Worm (Caenorhabditis elegans) whole organism, L2 larva: ENCODE results near the gene cpg-23.

ENCODE experiments used
- C34F6.9 ChIP-seq: fragments of 150-350 bp; optimal IDR thresholded peaks from 2 replicates; lab custom pipeline; 2014; ENCODE audit warnings: missing biosample characterization, missing genetic modification characterization
- F13H6.1 ChIP-seq: sonication (generic microtip); optimal IDR thresholded peaks from 2 replicates; lab custom pipeline; 2016; ENCODE audit warnings: missing genetic modification characterization, missing compliant biosample characterization
- R02D3.7 ChIP-seq: fragments of 150-350 bp; optimal IDR thresholded peaks from 2 replicates; lab custom pipeline; 2014; ENCODE audit warnings: missing biosample characterization, missing genetic modification characterization
- Y55F3AM.14 ChIP-seq: fragments of 200-800 bp; sonication (Bioruptor generic); optimal IDR thresholded peaks from 2 replicates; lab custom pipeline; 2018; ENCODE audit warnings: mild to moderate bottlenecking, missing genetic modification characterization, missing compliant biosample characterization
- ZK546.5 ChIP-seq: sonication (generic microtip); optimal IDR thresholded peaks from 2 replicates; lab custom pipeline; 2017; ENCODE audit warnings: missing biosample characterization, missing genetic modification characterization
- alr-1 ChIP-seq: fragments of 150-350 bp; optimal IDR thresholded peaks from 2 replicates; lab custom pipeline; 2014; ENCODE audit warnings: missing biosample characterization, missing genetic modification characterization
- aly-2 ChIP-seq: fragments of 150-350 bp; optimal IDR thresholded peaks from 2 replicates; lab custom pipeline; 2014; ENCODE audit warnings: missing biosample characterization, missing genetic modification characterization
- ama-1 ChIP-seq: fragments of 150-350 bp; optimal IDR thresholded peaks from 2 replicates; lab custom pipeline; 2018; ENCODE audit warnings: inconsistent platforms
- blmp-1 ChIP-seq: sonication (generic microtip); optimal IDR thresholded peaks from 2 replicates; lab custom pipeline; 2017; ENCODE audit warnings: missing genetic modification characterization, mild to moderate bottlenecking, missing compliant biosample characterization, antibody characterized with exemption, moderate library complexity; ENCODE audit not compliant: insufficient read depth
- ceh-82 ChIP-seq: fragments of 150-350 bp; optimal IDR thresholded peaks from 2 replicates; lab custom pipeline; 2014; ENCODE audit warnings: missing biosample characterization, missing genetic modification characterization
- dmd-4 ChIP-seq: sonication (generic microtip); optimal IDR thresholded peaks from 2 replicates; lab custom pipeline; 2017; ENCODE audit warnings: missing biosample characterization, missing genetic modification characterization
- egl-27 ChIP-seq: sonication (generic microtip); optimal IDR thresholded peaks from 3 replicates; lab custom pipeline; 2017; ENCODE audit warnings: missing biosample characterization, missing genetic modification reagents, missing genetic modification characterization
- elt-1 ChIP-seq: fragments of 150-350 bp; optimal IDR thresholded peaks from 2 replicates; lab custom pipeline; 2014; ENCODE audit warnings: missing biosample characterization, missing genetic modification characterization
- elt-3 ChIP-seq: sonication (generic microtip); optimal IDR thresholded peaks from 2 replicates; lab custom pipeline; 2017; ENCODE audit warnings: missing biosample characterization, missing genetic modification characterization
- fos-1 ChIP-seq: fragments of 150-350 bp; optimal IDR thresholded peaks from 2 replicates; lab custom pipeline; 2014; ENCODE audit warnings: missing biosample characterization, missing genetic modification characterization
- gmeb-1 ChIP-seq: fragments of 150-350 bp; optimal IDR thresholded peaks from 2 replicates; lab custom pipeline; 2014; ENCODE audit warnings: missing biosample characterization, missing genetic modification characterization
- lin-11 ChIP-seq: fragments of 150-350 bp; sonication (generic microtip); optimal IDR thresholded peaks from 2 replicates; lab custom pipeline; 2014; ENCODE audit warnings: missing biosample characterization, missing genetic modification characterization, inconsistent platforms, mixed read lengths
- lin-13 ChIP-seq: fragments of 150-350 bp; optimal IDR thresholded peaks from 2 replicates; lab custom pipeline; 2014; ENCODE audit warnings: missing biosample characterization, missing genetic modification reagents, missing genetic modification characterization
- lin-39 ChIP-seq: fragments of 150-350 bp; optimal IDR thresholded peaks from 2 replicates; lab custom pipeline; 2014; ENCODE audit warnings: missing biosample characterization, missing genetic modification reagents, missing genetic modification characterization
- lsy-2 ChIP-seq, 2 experiments: fragments of 150-350 bp in 1 of 2; sonication (generic microtip) in 1 of 2; optimal IDR thresholded peaks; 2 replicates each; lab custom pipeline; 2014 to 2017; ENCODE audit warnings: missing biosample characterization in 2 of 2, missing genetic modification characterization in 2 of 2
- mab-5 ChIP-seq: fragments of 150-350 bp; optimal IDR thresholded peaks from 2 replicates; lab custom pipeline; 2014; ENCODE audit warnings: missing biosample characterization, missing genetic modification characterization
- mbf-1 ChIP-seq: sonication (generic microtip); optimal IDR thresholded peaks from 2 replicates; lab custom pipeline; 2017; ENCODE audit warnings: missing biosample characterization, missing genetic modification characterization
- mdl-1 ChIP-seq, 2 experiments: fragments of 150-350 bp in 1 of 2; sonication (generic microtip) in 1 of 2; optimal IDR thresholded peaks; 2 replicates each; lab custom pipeline; 2017; ENCODE audit warnings: missing biosample characterization in 2 of 2, missing genetic modification characterization in 2 of 2
- nhr-10 ChIP-seq: sonication (generic microtip); optimal IDR thresholded peaks from 2 replicates; lab custom pipeline; 2017; ENCODE audit warnings: missing biosample characterization, missing genetic modification characterization
- nhr-12 ChIP-seq: fragments of 150-350 bp; optimal IDR thresholded peaks from 2 replicates; lab custom pipeline; 2014; ENCODE audit warnings: missing biosample characterization, missing genetic modification characterization
- nhr-129 ChIP-seq: fragments of 150-350 bp; optimal IDR thresholded peaks from 2 replicates; lab custom pipeline; 2014; ENCODE audit warnings: missing biosample characterization, missing genetic modification characterization
- nhr-21 ChIP-seq: fragments of 150-350 bp; optimal IDR thresholded peaks from 2 replicates; lab custom pipeline; 2014; ENCODE audit warnings: missing biosample characterization, missing genetic modification characterization
- nhr-237 ChIP-seq: fragments of 150-350 bp; optimal IDR thresholded peaks from 2 replicates; lab custom pipeline; 2014; ENCODE audit warnings: missing biosample characterization, missing genetic modification characterization
- nhr-25 ChIP-seq: fragments of 150-350 bp; sonication (generic microtip); optimal IDR thresholded peaks from 3 replicates; lab custom pipeline; 2014; ENCODE audit warnings: missing biosample characterization, missing genetic modification characterization
- nhr-6 ChIP-seq: fragments of 150-350 bp; optimal IDR thresholded peaks from 2 replicates; lab custom pipeline; 2014; ENCODE audit warnings: missing biosample characterization, missing genetic modification characterization
- nhr-77 ChIP-seq: fragments of 150-350 bp; optimal IDR thresholded peaks from 2 replicates; lab custom pipeline; 2014; ENCODE audit warnings: missing biosample characterization, missing genetic modification characterization
- peb-1 ChIP-seq: fragments of 150-350 bp; optimal IDR thresholded peaks from 2 replicates; lab custom pipeline; 2014; ENCODE audit warnings: missing biosample characterization, missing genetic modification characterization
- sem-4 ChIP-seq: fragments of 150-350 bp; optimal IDR thresholded peaks from 2 replicates; lab custom pipeline; 2014; ENCODE audit warnings: missing biosample characterization, missing genetic modification reagents, missing genetic modification characterization
- skn-1 ChIP-seq: sonication (generic microtip); optimal IDR thresholded peaks from 2 replicates; lab custom pipeline; 2017; ENCODE audit warnings: missing biosample characterization, missing genetic modification characterization
- sma-3 ChIP-seq: sonication (generic microtip); optimal IDR thresholded peaks from 2 replicates; lab custom pipeline; 2016; ENCODE audit warnings: missing genetic modification reagents, missing genetic modification characterization, missing compliant biosample characterization
- sma-9 ChIP-seq, 2 experiments: fragments of 150-350 bp in 1 of 2; sonication (generic microtip) in 1 of 2; optimal IDR thresholded peaks; 2 replicates each; lab custom pipeline; 2014 to 2016; ENCODE audit warnings: missing genetic modification characterization in 2 of 2, mild to moderate bottlenecking in 1 of 2, missing biosample characterization in 1 of 2, missing compliant biosample characterization in 1 of 2, missing genetic modification reagents in 1 of 2, moderate library complexity in 1 of 2
- snpc-4 ChIP-seq: fragments of 150-350 bp; optimal IDR thresholded peaks from 2 replicates; lab custom pipeline; 2014; ENCODE audit warnings: missing biosample characterization, missing genetic modification characterization
- unc-39 ChIP-seq: fragments of 150-350 bp; optimal IDR thresholded peaks from 2 replicates; lab custom pipeline; 2014; ENCODE audit warnings: missing biosample characterization, missing genetic modification characterization
- unc-55 ChIP-seq: fragments of 150-350 bp; sonication (generic microtip); optimal IDR thresholded peaks from 3 replicates; lab custom pipeline; 2014; ENCODE audit warnings: missing biosample characterization, missing genetic modification reagents, missing genetic modification characterization
- unc-62 ChIP-seq: fragments of 150-350 bp; optimal IDR thresholded peaks from 2 replicates; lab custom pipeline; 2014; ENCODE audit warnings: missing biosample characterization, missing genetic modification reagents, missing genetic modification characterization
- zag-1 ChIP-seq: fragments of 150-350 bp; optimal IDR thresholded peaks from 2 replicates; lab custom pipeline; 2014; ENCODE audit warnings: missing biosample characterization, missing genetic modification characterization
- ztf-1 ChIP-seq: fragments of 200-800 bp; sonication (Bioruptor generic); conservative IDR thresholded peaks from 2 replicates; pipeline ENCODE4 v1.3.6; 2022; ENCODE audit warnings: missing genetic modification characterization, missing compliant biosample characterization

cpg-23 gene

ce11 chrV:19177070-19177469, 36.5 kb downstream of the cpg-23 start:
- TF ChIP-seq zag-1 (no peak), C34F6.9 (tag; lab: Kevin White, UChicago) (no peak), alr-1 (tag; lab: Kevin White, UChicago) (no peak), dmd-4 (tag; lab: Kevin White, UChicago) (no peak), nhr-25 (tag; lab: Kevin White, UChicago) (no peak), lin-11 (no peak), egl-27 (tag; lab: Kevin White, UChicago) (no peak), mab-5 (no peak), snpc-4 (tag; lab: Kevin White, UChicago) (no peak), lsy-2 (tag; optimal IDR thresholded peaks at IDR 0.05; lab: Kevin White, UChicago) (no peak), R02D3.7 (tag; lab: Kevin White, UChicago) (no peak), nhr-237 (tag; lab: Kevin White, UChicago) (no peak)

- no peak for TF ChIP-seq mdl-1 (tag; optimal IDR thresholded peaks at IDR 0.05; lab: Kevin White, UChicago)
- no peak for TF ChIP-seq skn-1 (tag; lab: Kevin White, UChicago)
- no peak for TF ChIP-seq ama-1 (lab: Kevin White, UChicago)
- no peak for TF ChIP-seq sma-3 (GFP tag; lab: Kevin White, UChicago)
- TF ChIP-seq blmp-1 (tag; lab: Kevin White, UChicago), result no peak
- TF ChIP-seq ceh-82 (tag; lab: Kevin White, UChicago), result no peak
- no peak for TF ChIP-seq aly-2 (tag; lab: Kevin White, UChicago)
- TF ChIP-seq nhr-6 (tag; lab: Kevin White, UChicago), result no peak
- TF ChIP-seq unc-55 (GFP tag; lab: Kevin White, UChicago), result no peak
- no peak for TF ChIP-seq elt-3 (tag; lab: Kevin White, UChicago)
- no peak for TF ChIP-seq nhr-25 (tag; lab: Kevin White, UChicago)
- no peak for TF ChIP-seq ZK546.5 (tag; lab: Kevin White, UChicago)
- no peak for TF ChIP-seq F13H6.1
- no peak for TF ChIP-seq ztf-1
These were observed 37.2 kb downstream of the cpg-23 start for ce11 chrV:19177804-19178203.

- TF ChIP-seq skn-1 (tag; lab: Kevin White, UChicago), result no peak
- TF ChIP-seq unc-62 (GFP tag; lab: Kevin White, UChicago), result no peak
- no peak for TF ChIP-seq egl-27 (tag; lab: Kevin White, UChicago)
- no peak for TF ChIP-seq elt-1
- no peak for TF ChIP-seq ceh-82 (tag; lab: Kevin White, UChicago)
- no peak for TF ChIP-seq Y55F3AM.14 (GFP tag; lab: Kevin White, UChicago)
- TF ChIP-seq sem-4 (tag; lab: Kevin White, UChicago), result no peak
These were observed 38.3 kb downstream of the cpg-23 start for ce11 chrV:19178896-19179295.

DNA sequence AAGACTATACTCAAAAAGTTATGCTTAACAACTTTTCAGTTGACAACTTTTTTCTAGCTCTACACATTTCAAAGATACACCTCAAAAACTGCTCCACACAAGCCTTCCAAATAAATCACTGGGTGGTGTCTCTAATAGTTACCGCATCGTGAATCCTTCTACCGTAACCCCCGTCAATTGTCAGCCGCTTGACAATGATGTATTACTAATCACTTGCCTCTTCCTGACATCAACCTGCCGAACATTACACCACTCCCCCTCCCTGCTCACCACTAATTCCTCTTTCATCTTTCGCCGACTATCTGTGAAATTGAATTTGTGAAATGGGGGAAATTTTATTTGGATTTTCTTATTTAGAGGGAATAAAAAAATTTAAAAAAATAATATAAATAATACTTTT, 41.1 kb downstream of the cpg-23 start:
- TF ChIP-seq lsy-2 (tag; optimal IDR thresholded peaks at IDR 0.05; lab: Kevin White, UChicago) (no peak), mbf-1 (tag; lab: Kevin White, UChicago) (no peak), F13H6.1 (no peak), nhr-21 (tag; lab: Kevin White, UChicago) (no peak), nhr-77 (tag; lab: Kevin White, UChicago) (no peak), skn-1 (tag; lab: Kevin White, UChicago) (no peak)

DNA sequence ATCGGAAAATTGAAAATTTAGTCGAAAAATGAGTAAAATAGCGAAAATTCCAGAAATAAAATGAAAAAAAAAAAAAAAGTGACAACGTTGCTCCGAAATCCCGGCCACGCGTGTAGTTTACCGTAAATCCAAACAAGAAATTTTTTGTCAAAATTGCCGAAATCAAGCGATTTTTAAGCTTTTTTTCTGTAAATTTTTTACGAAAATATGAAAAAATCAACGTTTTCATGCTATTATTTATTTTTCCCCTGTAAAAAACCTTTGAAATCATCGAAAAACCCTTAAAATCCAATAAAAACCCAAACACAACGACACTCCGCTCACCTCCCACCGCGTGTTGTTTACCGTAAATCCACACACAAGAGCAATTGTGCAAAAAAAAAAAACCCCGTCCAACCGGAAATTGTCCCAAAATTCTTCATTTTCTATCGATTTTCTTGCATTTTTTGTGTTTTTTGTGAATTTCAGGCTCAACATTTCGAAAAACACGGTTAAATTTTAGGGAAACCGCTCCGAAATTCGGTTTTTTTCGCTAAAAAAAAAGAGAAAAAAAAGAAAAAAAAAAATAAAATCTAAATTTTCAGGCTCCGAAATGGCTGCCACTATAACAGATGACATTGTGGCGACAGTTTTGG, 49.5 kb downstream of the cpg-23 start, which contains the start of the genes Y39B6A.3 and pph-5:
Y39B6A.3 (minus strand) TSS at position 51 of the 635 bp plus-strand sequence.
pph-5 (plus strand) TSS at position 585 of the 635 bp plus-strand sequence.
- no peak for TF ChIP-seq nhr-6 (tag; lab: Kevin White, UChicago)
- TF ChIP-seq nhr-129, result peak; percentile 31
- TF ChIP-seq nhr-21 (tag; lab: Kevin White, UChicago), result no peak
- TF ChIP-seq lin-13 (GFP tag; lab: Kevin White, UChicago), result peak; percentile 71
- no peak for TF ChIP-seq elt-3 (tag; lab: Kevin White, UChicago)
- no peak for TF ChIP-seq Y55F3AM.14 (GFP tag; lab: Kevin White, UChicago)
- no peak for TF ChIP-seq nhr-25 (tag; lab: Kevin White, UChicago)
- TF ChIP-seq lsy-2 (tag; optimal IDR thresholded peaks at IDR 0.05; lab: Kevin White, UChicago), result peak; percentile 34 to 70
- TF ChIP-seq sma-3 (GFP tag; lab: Kevin White, UChicago), result no peak
- TF ChIP-seq unc-39 (tag; lab: Kevin White, UChicago), result no peak
- TF ChIP-seq unc-55 (GFP tag; lab: Kevin White, UChicago), result peak; percentile 32
- TF ChIP-seq gmeb-1, result peak; percentile 39
- TF ChIP-seq ama-1 (lab: Kevin White, UChicago), result no peak
- TF ChIP-seq C34F6.9 (tag; lab: Kevin White, UChicago), result peak; percentile 62
- TF ChIP-seq elt-1, result no peak
- TF ChIP-seq fos-1, result no peak
- TF ChIP-seq mbf-1 (tag; lab: Kevin White, UChicago), result no peak
- no peak for TF ChIP-seq nhr-77 (tag; lab: Kevin White, UChicago)
- TF ChIP-seq nhr-12 (tag; lab: Kevin White, UChicago), result no peak
- no peak for TF ChIP-seq egl-27 (tag; lab: Kevin White, UChicago)
- no peak for TF ChIP-seq lin-39 (tag; lab: Kevin White, UChicago)
- TF ChIP-seq nhr-10 (tag; lab: Kevin White, UChicago), result no peak
- TF ChIP-seq snpc-4 (tag; lab: Kevin White, UChicago), result no peak
- TF ChIP-seq mab-5, result no peak
- TF ChIP-seq peb-1 (tag; lab: Kevin White, UChicago), result no peak
- TF ChIP-seq sma-9 (GFP tag; optimal IDR thresholded peaks at IDR 0.05; lab: Kevin White, UChicago), result no peak
- TF ChIP-seq sma-9 (tag; optimal IDR thresholded peaks at IDR 0.05; lab: Kevin White, UChicago), result no peak
- no peak for TF ChIP-seq ztf-1
- no peak for TF ChIP-seq blmp-1 (tag; lab: Kevin White, UChicago)
